Fruit fly (Drosophila melanogaster) whole organism, pupa: ENCODE results near the gene CG3071.
A peak's percentile ranks its signal among the peaks of the same experiment; 100 is the strongest.

ENCODE experiments used
- CG10348 ChIP-seq: fragments of 200-800 bp; sonication (Bioruptor generic); IDR thresholded peaks from 2 replicates; pipeline ENCODE4 v1.3.6; 2022; ENCODE audit warnings: missing biosample characterization, missing genetic modification characterization
- CG12605 ChIP-seq: fragments of 200-800 bp; sonication (Bioruptor generic); IDR thresholded peaks from 2 replicates; pipeline ENCODE4 v1.3.6; 2022; ENCODE audit warnings: missing biosample characterization, missing genetic modification characterization
- CG13204 ChIP-seq: fragments of 200-800 bp; sonication (Bioruptor generic); optimal IDR thresholded peaks from 2 replicates; lab custom pipeline; 2018; ENCODE audit warnings: missing biosample characterization, mild to moderate bottlenecking, missing genetic modification characterization, moderate library complexity
- CG14655 ChIP-seq: fragments of 200-800 bp; sonication (Bioruptor generic); optimal IDR thresholded peaks from 3 replicates; lab custom pipeline; 2017; ENCODE audit warnings: mild to moderate bottlenecking, missing biosample characterization, missing genetic modification reagents, missing genetic modification characterization
- CG15710 ChIP-seq: fragments of 200-800 bp; sonication (Bioruptor generic); optimal IDR thresholded peaks from 2 replicates; lab custom pipeline; 2018; ENCODE audit warnings: missing biosample characterization, mild to moderate bottlenecking, missing genetic modification characterization, moderate library complexity
- CG17806 ChIP-seq: fragments of 200-800 bp; sonication (Bioruptor generic); optimal IDR thresholded peaks from 2 replicates; lab custom pipeline; 2018; ENCODE audit warnings: missing biosample characterization, mild to moderate bottlenecking, missing genetic modification characterization, moderate library complexity
- CG32121 ChIP-seq: fragments of 200-800 bp; sonication (Bioruptor generic); IDR thresholded peaks from 2 replicates; pipeline ENCODE4 v1.3.6; 2022; ENCODE audit warnings: missing biosample characterization, missing genetic modification characterization
- CG34367 ChIP-seq: fragments of 200-800 bp; sonication (Bioruptor generic); optimal IDR thresholded peaks from 2 replicates; lab custom pipeline; 2018; ENCODE audit warnings: missing biosample characterization, mild to moderate bottlenecking, missing genetic modification characterization
- CG4496 ChIP-seq: fragments of 200-800 bp; sonication (Bioruptor generic); IDR thresholded peaks from 3 replicates; pipeline ENCODE4 v1.3.6; 2022; ENCODE audit warnings: missing biosample characterization, missing genetic modification characterization
- CG8159 ChIP-seq: fragments of 200-800 bp; sonication (Bioruptor generic); optimal IDR thresholded peaks from 3 replicates; lab custom pipeline; 2018; ENCODE audit warnings: missing biosample characterization, mild to moderate bottlenecking, missing genetic modification characterization, moderate library complexity
- CG8301 ChIP-seq: fragments of 200-800 bp; sonication (Bioruptor generic); optimal IDR thresholded peaks from 2 replicates; lab custom pipeline; 2018; ENCODE audit warnings: missing biosample characterization, mild to moderate bottlenecking, missing genetic modification characterization
- CG9948 ChIP-seq: fragments of 200-800 bp; sonication (Bioruptor generic); optimal IDR thresholded peaks from 2 replicates; lab custom pipeline; 2018; ENCODE audit warnings: missing biosample characterization, mild to moderate bottlenecking, missing genetic modification characterization, moderate library complexity
- D1 ChIP-seq: fragments of 200-800 bp; sonication (Bioruptor generic); optimal IDR thresholded peaks from 2 replicates; lab custom pipeline; 2018; ENCODE audit warnings: missing biosample characterization, mild to moderate bottlenecking, missing genetic modification characterization, moderate library complexity
- EcR ChIP-seq: fragments of 200-800 bp; sonication (Bioruptor generic); optimal IDR thresholded peaks from 3 replicates; lab custom pipeline; 2019; ENCODE audit warnings: missing biosample characterization, missing genetic modification characterization, mild to moderate bottlenecking, moderate library complexity, missing genetic modification reagents
- Ets98B ChIP-seq: fragments of 200-800 bp; sonication (Bioruptor generic); IDR thresholded peaks from 2 replicates; pipeline ENCODE4 v1.3.6; 2022; ENCODE audit warnings: missing biosample characterization, missing genetic modification characterization
- Pif1A ChIP-seq: fragments of 200-800 bp; sonication (Bioruptor generic); optimal IDR thresholded peaks from 3 replicates; lab custom pipeline; 2016; ENCODE audit warnings: missing biosample characterization, missing genetic modification characterization
- Pif1B ChIP-seq: fragments of 200-800 bp; sonication (Bioruptor generic); optimal IDR thresholded peaks from 3 replicates; lab custom pipeline; 2016; ENCODE audit warnings: missing biosample characterization, missing genetic modification characterization
- Snoo ChIP-seq: fragments of 200-800 bp; sonication (Bioruptor generic); optimal IDR thresholded peaks from 3 replicates; lab custom pipeline; 2017; ENCODE audit warnings: missing biosample characterization, mild to moderate bottlenecking, missing genetic modification characterization, inconsistent platforms
- fd96Ca ChIP-seq: fragments of 200-800 bp; sonication (Bioruptor generic); IDR thresholded peaks from 3 replicates; pipeline ENCODE4 v1.3.6; 2022; ENCODE audit warnings: missing biosample characterization, missing genetic modification characterization
- gl ChIP-seq: fragments of 200-800 bp; sonication (Bioruptor generic); optimal IDR thresholded peaks from 2 replicates; lab custom pipeline; 2018; ENCODE audit warnings: missing biosample characterization, mild to moderate bottlenecking, missing genetic modification characterization
- rn ChIP-seq: fragments of 200-800 bp; sonication (Bioruptor generic); IDR thresholded peaks from 2 replicates; pipeline ENCODE4 v1.3.6; 2022; ENCODE audit warnings: missing biosample characterization, missing genetic modification characterization

The CG3071 gene

dm6 chrX:2259763-2260162, 2.9 kb upstream of the CG3071 start, which contains the start of gene CG3078:
CG3078 (minus strand) TSS chrX:2259863.
- no peak for TF ChIP-seq CG14655 (GFP tag; lab: Kevin White, UChicago)
- TF ChIP-seq CG4496 (GFP tag; lab: Robert Waterston, UW), result no peak
- TF ChIP-seq CG13204, result no peak
- no peak for TF ChIP-seq CG12605 (GFP tag; lab: Robert Waterston, UW)
- TF ChIP-seq D1, result no peak
- TF ChIP-seq gl (tag; lab: Kevin White, UChicago), result no peak
- TF ChIP-seq CG34367 (tag; lab: Kevin White, UChicago), result no peak
- no peak for TF ChIP-seq EcR
- TF ChIP-seq Pif1B, result no peak
- TF ChIP-seq Pif1A, result no peak
- no peak for TF ChIP-seq CG9948 (tag; lab: Kevin White, UChicago)
- no peak for TF ChIP-seq Snoo (tag; lab: Kevin White, UChicago)
- no peak for TF ChIP-seq CG8301 (tag; lab: Kevin White, UChicago)
- TF ChIP-seq CG10348 (GFP tag; lab: Robert Waterston, UW), result no peak
- no peak for TF ChIP-seq rn
- TF ChIP-seq Ets98B, result no peak

dm6 chrX:2269822-2270556, 7.4 kb downstream of the CG3071 start:
- no peak for TF ChIP-seq gl (tag; lab: Kevin White, UChicago)
- peak; percentile 64; the same call in 2 of the 3 replicates for TF ChIP-seq fd96Ca (GFP tag; lab: Robert Waterston, UW)
- peak; percentile 50 for TF ChIP-seq Ets98B
- TF ChIP-seq Pif1A, result peak; percentile 34
- peak; percentile 49; the same call in 2 of the 3 replicates for TF ChIP-seq CG4496 (GFP tag; lab: Robert Waterston, UW)
- TF ChIP-seq CG8159 (tag; lab: Kevin White, UChicago), result peak; percentile 53
- TF ChIP-seq D1, result no peak
- TF ChIP-seq CG10348 (GFP tag; lab: Robert Waterston, UW), result no peak
- no peak for TF ChIP-seq CG34367 (tag; lab: Kevin White, UChicago)
- TF ChIP-seq CG32121 (GFP tag; lab: Robert Waterston, UW), result peak; percentile 64
- peak; percentile 28 for TF ChIP-seq CG8301 (tag; lab: Kevin White, UChicago)
- peak; percentile 22 for TF ChIP-seq Snoo (tag; lab: Kevin White, UChicago)
- TF ChIP-seq Pif1B, result no peak
- peak; percentile 24 for TF ChIP-seq CG17806 (tag; lab: Kevin White, UChicago)
- no peak for TF ChIP-seq CG12605 (GFP tag; lab: Robert Waterston, UW)
- TF ChIP-seq rn, result peak; percentile 29; the same call in 1 of the 2 replicates
- TF ChIP-seq EcR, result no peak
- peak; percentile 47 for TF ChIP-seq CG15710 (tag; lab: Kevin White, UChicago)
- TF ChIP-seq CG9948 (tag; lab: Kevin White, UChicago), result peak; percentile 14
- no peak for TF ChIP-seq CG14655 (GFP tag; lab: Kevin White, UChicago)
- no peak for TF ChIP-seq CG13204

dm6 chrX:2270557-2270930, 7.9 kb downstream of the CG3071 start, which contains the start of gene CG2924:
CG2924 (minus strand) TSS chrX:2270761.
- TF ChIP-seq gl (tag; lab: Kevin White, UChicago) (no peak), Pif1B (no peak), rn (peak; percentile 37; the same call in 1 of the 2 replicates), CG4496 (GFP tag; lab: Robert Waterston, UW) (peak; percentile 26; the same call in 2 of the 3 replicates), Ets98B (peak; percentile 33)

- TF ChIP-seq CG13204 (peak; percentile 5), Pif1B (peak; percentile 28), EcR (peak; percentile 93), Ets98B (no peak; the same call in 1 of the 2 replicates)
These were observed 12.1 kb downstream of the CG3071 start, which contains the start of gene Grp170 for dm6 chrX:2274704-2275199. Grp170 (minus strand) TSS chrX:2275068.

dm6 chrX:2275249-2275872, 12.7 kb downstream of the CG3071 start, which contains the start of gene Vml:
Vml (plus strand) TSS chrX:2275822.
- TF ChIP-seq CG13204, result no peak
- TF ChIP-seq Ets98B, result no peak
- no peak for TF ChIP-seq CG4496 (GFP tag; lab: Robert Waterston, UW)
- no peak for TF ChIP-seq Snoo (tag; lab: Kevin White, UChicago)
- TF ChIP-seq CG34367 (tag; lab: Kevin White, UChicago), result no peak
- no peak for TF ChIP-seq CG12605 (GFP tag; lab: Robert Waterston, UW)
- no peak for TF ChIP-seq CG15710 (tag; lab: Kevin White, UChicago)
- no peak for TF ChIP-seq CG17806 (tag; lab: Kevin White, UChicago)
- TF ChIP-seq Pif1B, result no peak
- TF ChIP-seq gl (tag; lab: Kevin White, UChicago), result no peak
- no peak for TF ChIP-seq EcR

dm6 chrX:2278782-2279304, 16.2 kb downstream of the CG3071 start:
- no peak for TF ChIP-seq Ets98B
- no peak for TF ChIP-seq rn
- TF ChIP-seq, all 21 proteins: peak for 0
